Fruit fly (Drosophila melanogaster): ENCODE data around the gene CARPB.

- TF ChIP-seq ttk (optimal IDR thresholded peaks at IDR 0.05) (no peak), psq (optimal IDR thresholded peaks at IDR 0.05) (no peak)
These were observed 81.9 kb downstream of the CARPB start, which contains the start of gene Ser7 for dm6 chrX:9864882-9865281.
